Fruit fly (Drosophila melanogaster) whole organism, embryonic: ENCODE measurements around the gene CG2111.

Experiments used
- Ada2b ChIP-seq: fragments of 200-800 bp; sonication (Bioruptor generic); IDR thresholded peaks from 2 replicates; pipeline ENCODE4 v1.3.6; 2022; ENCODE audit warnings: missing biosample characterization, missing genetic modification characterization
- Atf3 ChIP-seq: fragments of 200-800 bp; sonication (Bioruptor generic); optimal IDR thresholded peaks from 3 replicates; lab custom pipeline; 2016; ENCODE audit warnings: missing biosample characterization, missing genetic modification characterization
- BEAF-32 ChIP-seq: fragments of 200-800 bp; sonication (Bioruptor generic); optimal IDR thresholded peaks from 3 replicates; lab custom pipeline; 2017; ENCODE audit warnings: missing biosample characterization, missing genetic modification characterization, mild to moderate bottlenecking, moderate library complexity, missing genetic modification reagents
- Bgb ChIP-seq: fragments of 200-800 bp; sonication (Bioruptor generic); IDR thresholded peaks from 2 replicates; pipeline ENCODE4 v1.3.6; 2022; ENCODE audit warnings: missing biosample characterization, missing genetic modification characterization; ENCODE audit not compliant: partially characterized antibody
- CG10543 ChIP-seq: fragments of 200-800 bp; sonication (Bioruptor generic); optimal IDR thresholded peaks from 3 replicates; lab custom pipeline; 2017; ENCODE audit warnings: missing biosample characterization, mild to moderate bottlenecking, missing genetic modification characterization, moderate library complexity
- CG10654 ChIP-seq: fragments of 200-800 bp; sonication (Bioruptor generic); optimal IDR thresholded peaks from 2 replicates; lab custom pipeline; 2016; ENCODE audit warnings: missing biosample characterization, missing genetic modification characterization
- CG11696 ChIP-seq: fragments of 200-800 bp; sonication (Bioruptor generic); IDR thresholded peaks from 2 replicates; pipeline ENCODE4 v1.3.6; 2022; ENCODE audit warnings: missing biosample characterization, missing genetic modification characterization
- CG12236 ChIP-seq: fragments of 200-800 bp; sonication (Bioruptor generic); optimal IDR thresholded peaks from 2 replicates; lab custom pipeline; 2016; ENCODE audit warnings: missing biosample characterization, missing genetic modification characterization
- CG12299 ChIP-seq: fragments of 200-800 bp; sonication (Bioruptor generic); optimal IDR thresholded peaks from 2 replicates; lab custom pipeline; 2018; ENCODE audit warnings: missing biosample characterization, mild to moderate bottlenecking, missing genetic modification characterization
- CG13424 ChIP-seq: fragments of 200-800 bp; sonication (Bioruptor generic); optimal IDR thresholded peaks from 2 replicates; lab custom pipeline; 2019; ENCODE audit warnings: missing biosample characterization, mild to moderate bottlenecking, missing genetic modification characterization, moderate library complexity
- CG13775 ChIP-seq: fragments of 200-800 bp; sonication (Bioruptor generic); optimal IDR thresholded peaks from 3 replicates; lab custom pipeline; 2017; ENCODE audit warnings: missing biosample characterization, mild to moderate bottlenecking, missing genetic modification characterization
- CG13894 ChIP-seq: fragments of 200-800 bp; sonication (Bioruptor generic); optimal IDR thresholded peaks from 3 replicates; lab custom pipeline; 2018; ENCODE audit warnings: missing biosample characterization, mild to moderate bottlenecking, missing genetic modification characterization, moderate library complexity
- CG15514 ChIP-seq: fragments of 200-800 bp; sonication (Bioruptor generic); optimal IDR thresholded peaks from 3 replicates; lab custom pipeline; 2017; ENCODE audit warnings: missing biosample characterization, missing genetic modification characterization, mild to moderate bottlenecking, moderate library complexity, missing genetic modification reagents
- CG15696 ChIP-seq: fragments of 200-800 bp; sonication (Bioruptor generic); optimal IDR thresholded peaks from 2 replicates; lab custom pipeline; 2019; ENCODE audit warnings: missing biosample characterization, mild to moderate bottlenecking, missing genetic modification characterization, moderate library complexity
- CG1647 ChIP-seq: fragments of 200-800 bp; sonication (Bioruptor generic); optimal IDR thresholded peaks from 3 replicates; lab custom pipeline; 2016; ENCODE audit warnings: missing biosample characterization, missing genetic modification characterization
- CG18599 ChIP-seq: fragments of 200-800 bp; sonication (Bioruptor generic); optimal IDR thresholded peaks from 3 replicates; lab custom pipeline; 2017; ENCODE audit warnings: missing biosample characterization, missing genetic modification characterization, mild to moderate bottlenecking, moderate library complexity, missing genetic modification reagents
- CG32532 ChIP-seq: fragments of 200-800 bp; sonication (Bioruptor generic); IDR thresholded peaks from 2 replicates; pipeline ENCODE4 v1.3.6; 2022; ENCODE audit warnings: missing biosample characterization, missing genetic modification characterization
- CG4360 ChIP-seq: fragments of 200-800 bp; sonication (Bioruptor generic); IDR thresholded peaks from 2 replicates; pipeline ENCODE4 v1.3.6; 2022; ENCODE audit warnings: missing biosample characterization, missing genetic modification characterization
- CG6254 ChIP-seq: fragments of 200-800 bp; sonication (Bioruptor generic); optimal IDR thresholded peaks from 3 replicates; lab custom pipeline; 2017; ENCODE audit warnings: mild to moderate bottlenecking, missing biosample characterization, missing genetic modification reagents, missing genetic modification characterization
- CG7271 ChIP-seq: fragments of 200-800 bp; sonication (Bioruptor generic); optimal IDR thresholded peaks from 2 replicates; lab custom pipeline; 2018; ENCODE audit warnings: missing biosample characterization, mild to moderate bottlenecking, missing genetic modification characterization, moderate library complexity
- CG8281 ChIP-seq: fragments of 200-800 bp; sonication (Bioruptor generic); optimal IDR thresholded peaks from 2 replicates; lab custom pipeline; 2018; ENCODE audit warnings: missing biosample characterization, mild to moderate bottlenecking, missing genetic modification characterization, moderate library complexity
- CG9876 ChIP-seq: fragments of 200-800 bp; sonication (Bioruptor generic); optimal IDR thresholded peaks from 2 replicates; lab custom pipeline; 2016; ENCODE audit warnings: missing biosample characterization, missing genetic modification characterization
- Deaf1 ChIP-seq: fragments of 200-800 bp; optimal IDR thresholded peaks from 3 replicates; lab custom pipeline; 2019; ENCODE audit warnings: missing biosample characterization, mild to moderate bottlenecking, missing genetic modification characterization, moderate library complexity
- Doc2 ChIP-seq: fragments of 200-800 bp; sonication (Bioruptor generic); IDR thresholded peaks from 2 replicates; pipeline ENCODE4 v1.3.6; 2022; ENCODE audit warnings: missing biosample characterization, missing genetic modification characterization
- E2f1 ChIP-seq: fragments of 200-800 bp; sonication (Bioruptor generic); IDR thresholded peaks from 2 replicates; pipeline ENCODE4 v1.3.6; 2022; ENCODE audit warnings: missing biosample characterization, missing genetic modification characterization
- Ets65A ChIP-seq: fragments of 200-800 bp; sonication (Bioruptor generic); peaks from one replicate; lab custom pipeline; 2016; ENCODE audit warnings: missing biosample characterization, missing genetic modification characterization
- Hmr ChIP-seq: fragments of 200-800 bp; sonication (Bioruptor generic); optimal IDR thresholded peaks from 3 replicates; lab custom pipeline; 2017; ENCODE audit warnings: mild to moderate bottlenecking, missing biosample characterization, missing genetic modification reagents, missing genetic modification characterization
- Myb ChIP-seq: fragments of 200-800 bp; sonication (Bioruptor generic); optimal IDR thresholded peaks from 2 replicates; lab custom pipeline; 2016; ENCODE audit warnings: missing biosample characterization, missing genetic modification characterization
- Oli ChIP-seq: fragments of 200-800 bp; sonication (Bioruptor generic); optimal IDR thresholded peaks from 2 replicates; lab custom pipeline; 2018; ENCODE audit warnings: missing biosample characterization, mild to moderate bottlenecking, missing genetic modification characterization, moderate library complexity
- Vsx1 ChIP-seq: fragments of 200-800 bp; sonication (Bioruptor generic); optimal IDR thresholded peaks from 2 replicates; lab custom pipeline; 2017; ENCODE audit warnings: missing biosample characterization, mild to moderate bottlenecking, missing genetic modification characterization, missing genetic modification reagents
- abd-A ChIP-seq: fragments of 200-800 bp; sonication (Bioruptor generic); optimal IDR thresholded peaks from 3 replicates; lab custom pipeline; 2019; ENCODE audit warnings: missing biosample characterization, mild to moderate bottlenecking, missing genetic modification characterization, moderate library complexity
- ash1 ChIP-seq: fragments of 200-800 bp; sonication (Bioruptor generic); optimal IDR thresholded peaks from 2 replicates; lab custom pipeline; 2018; ENCODE audit warnings: missing biosample characterization, mild to moderate bottlenecking, missing genetic modification characterization
- ato ChIP-seq: fragments of 200-800 bp; sonication (Bioruptor generic); IDR thresholded peaks from 2 replicates; pipeline ENCODE4 v1.3.6; 2022; ENCODE audit warnings: missing biosample characterization, missing genetic modification characterization; ENCODE audit not compliant: partially characterized antibody
- crol ChIP-seq: fragments of 200-800 bp; sonication (Bioruptor generic); IDR thresholded peaks from 2 replicates; pipeline ENCODE4 v1.3.6; 2022; ENCODE audit warnings: missing biosample characterization, missing genetic modification characterization
- fd96Cb ChIP-seq: fragments of 200-800 bp; sonication (Bioruptor generic); optimal IDR thresholded peaks from 2 replicates; lab custom pipeline; 2018; ENCODE audit warnings: missing biosample characterization, mild to moderate bottlenecking, missing genetic modification characterization, moderate library complexity
- fu2 ChIP-seq: fragments of 200-800 bp; sonication (Bioruptor generic); optimal IDR thresholded peaks from 2 replicates; lab custom pipeline; 2016; ENCODE audit warnings: missing biosample characterization, missing genetic modification characterization
- hb ChIP-seq: fragments of 200-800 bp; sonication (Bioruptor generic); IDR thresholded peaks from 3 replicates; pipeline ENCODE4 v1.3.6; 2022; ENCODE audit warnings: missing biosample characterization, missing genetic modification characterization; ENCODE audit not compliant: partially characterized antibody
- oc ChIP-seq: fragments of 200-800 bp; sonication (Bioruptor generic); optimal IDR thresholded peaks from 2 replicates; lab custom pipeline; 2018; ENCODE audit warnings: missing biosample characterization, mild to moderate bottlenecking, missing genetic modification characterization, moderate library complexity
- onecut ChIP-seq: fragments of 200-800 bp; sonication (Bioruptor generic); IDR thresholded peaks from 2 replicates; pipeline ENCODE4 v1.3.6; 2022; ENCODE audit warnings: missing biosample characterization, missing genetic modification characterization
- pita ChIP-seq: fragments of 200-800 bp; sonication (Bioruptor generic); optimal IDR thresholded peaks from 2 replicates; lab custom pipeline; 2017; ENCODE audit warnings: missing biosample characterization, mild to moderate bottlenecking, missing genetic modification characterization
- psq ChIP-seq: fragments of 200-800 bp; sonication (Bioruptor generic); optimal IDR thresholded peaks from 2 replicates; lab custom pipeline; 2017; ENCODE audit warnings: missing biosample characterization, missing genetic modification characterization
- tin ChIP-seq: fragments of 200-800 bp; sonication (Bioruptor generic); optimal IDR thresholded peaks from 3 replicates; lab custom pipeline; 2016; ENCODE audit warnings: missing biosample characterization, missing genetic modification characterization
- trem ChIP-seq: fragments of 200-800 bp; optimal IDR thresholded peaks from 3 replicates; lab custom pipeline; 2019; ENCODE audit warnings: missing biosample characterization, mild to moderate bottlenecking, missing genetic modification characterization, moderate library complexity
- wdn ChIP-seq: fragments of 200-800 bp; sonication (Bioruptor generic); IDR thresholded peaks from 2 replicates; pipeline ENCODE4 v1.3.6; 2022; ENCODE audit warnings: missing biosample characterization, missing genetic modification characterization
- zf30C ChIP-seq: fragments of 200-800 bp; sonication (Bioruptor generic); optimal IDR thresholded peaks from 3 replicates; lab custom pipeline; 2018; ENCODE audit warnings: missing biosample characterization, mild to moderate bottlenecking, missing genetic modification characterization

The CG2111 gene

dm6 chrX:10657380-10657779 is at the start of gene CG2111:
Gene CG2111, plus strand, starts transcription at chrX:10657680.
- TF ChIP-seq CG4360 (GFP tag; lab: Robert Waterston, UW) = no peak
- no peak for TF ChIP-seq ato (GFP tag; lab: Robert Waterston, UW)
- TF ChIP-seq CG7271 (tag; lab: Kevin White, UChicago) = no peak
- no peak for TF ChIP-seq oc
- TF ChIP-seq Myb (GFP tag; lab: Kevin White, UChicago) = no peak
- no peak for TF ChIP-seq Ada2b (GFP tag; lab: Robert Waterston, UW)
- no peak for TF ChIP-seq Oli (tag; lab: Kevin White, UChicago)
- no peak for TF ChIP-seq psq (GFP tag; lab: Kevin White, UChicago)
- TF ChIP-seq CG12236 (GFP tag; lab: Kevin White, UChicago) = no peak
- TF ChIP-seq tin (GFP tag; lab: Kevin White, UChicago) = no peak
- no peak for TF ChIP-seq trem (tag; lab: Kevin White, UChicago)
- TF ChIP-seq Ets65A (GFP tag; lab: Kevin White, UChicago) = no peak
- no peak for TF ChIP-seq CG10654 (GFP tag; lab: Kevin White, UChicago)
- no peak for TF ChIP-seq Vsx1 (GFP tag; lab: Kevin White, UChicago)

dm6 chrX:10613568-10613967 is 43.9 kb upstream of the CG2111 start:
- TF ChIP-seq fd96Cb (tag; lab: Kevin White, UChicago) = no peak
- no peak for TF ChIP-seq BEAF-32 (GFP tag; lab: Kevin White, UChicago)
- no peak for TF ChIP-seq Atf3 (GFP tag; lab: Kevin White, UChicago)
- TF ChIP-seq Hmr (GFP tag; lab: Kevin White, UChicago) = peak; percentile 9
- TF ChIP-seq CG9876 (GFP tag; lab: Kevin White, UChicago) = no peak
- TF ChIP-seq Bgb (GFP tag; lab: Robert Waterston, UW) = 0 out of 2 replicates have a peak, but pooled peaks have one; percentile 14
- peak; percentile 49; the same call in 1 of the 2 replicates for TF ChIP-seq CG11696 (GFP tag; lab: Robert Waterston, UW)
- no peak for TF ChIP-seq CG12299 (tag; lab: Kevin White, UChicago)
- no peak for TF ChIP-seq ash1 (GFP tag; lab: Kevin White, UChicago)
- no peak for TF ChIP-seq CG13775 (GFP tag; lab: Kevin White, UChicago)
- TF ChIP-seq CG18599 = peak; percentile 25
- no peak for TF ChIP-seq pita
- TF ChIP-seq CG1647 (GFP tag; lab: Kevin White, UChicago) = no peak
- TF ChIP-seq CG6254 (GFP tag; lab: Kevin White, UChicago) = no peak
- TF ChIP-seq CG13894 = peak; percentile 56
- no peak for TF ChIP-seq fu2 (GFP tag; lab: Kevin White, UChicago)
- no peak for TF ChIP-seq hb (GFP tag; lab: Robert Waterston, UW)
- TF ChIP-seq crol (GFP tag; lab: Robert Waterston, UW) = peak; percentile 64
- TF ChIP-seq wdn (GFP tag; lab: Robert Waterston, UW) = no peak
- TF ChIP-seq CG8281 (tag; lab: Kevin White, UChicago) = no peak
- peak; percentile 29 for TF ChIP-seq Deaf1 (tag; lab: Kevin White, UChicago)
- peak; percentile 1 for TF ChIP-seq CG10543
- TF ChIP-seq CG15696 (tag; lab: Kevin White, UChicago) = no peak
- no peak for TF ChIP-seq E2f1 (GFP tag; lab: Robert Waterston, UW)
- TF ChIP-seq onecut (GFP tag; lab: Robert Waterston, UW) = no peak
- no peak for TF ChIP-seq CG32532
- no peak for TF ChIP-seq zf30C (GFP tag; lab: Kevin White, UChicago)
- no peak for TF ChIP-seq Doc2 (GFP tag; lab: Robert Waterston, UW)
- TF ChIP-seq abd-A = peak; percentile 97
- TF ChIP-seq Ets65A (GFP tag; lab: Kevin White, UChicago) = peak; percentile 58
- TF ChIP-seq CG15514 (GFP tag; lab: Kevin White, UChicago) = peak; percentile 97
- TF ChIP-seq CG13424 (tag; lab: Kevin White, UChicago) = no peak
